Worm (Caenorhabditis elegans): ENCODE results near the gene bli-6.

DNA sequence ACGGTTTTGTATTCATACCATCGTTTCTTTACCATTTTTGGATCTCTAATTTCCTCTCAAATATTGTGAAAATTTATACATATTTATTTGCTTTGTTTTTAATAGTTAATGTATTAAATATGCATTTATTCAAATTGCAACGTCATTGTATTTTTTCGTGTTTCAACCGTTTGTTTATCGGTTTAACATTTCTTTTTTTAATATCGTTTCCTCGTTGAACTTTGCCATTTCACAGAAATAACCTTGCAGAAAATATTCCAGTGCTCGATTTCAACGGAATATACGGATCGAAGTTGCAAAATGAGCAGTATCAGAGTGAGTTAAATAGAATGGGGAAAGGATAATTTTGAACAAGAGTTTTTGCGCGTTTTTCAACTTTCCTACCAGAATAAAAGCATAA is 47.5 kb upstream of the bli-6 start, which contains the start of gene seu-1:
- TF ChIP-seq nhr-237 (tag; optimal IDR thresholded peaks at IDR 0.05) = no peak
- no peak for TF ChIP-seq egl-27 (tag; optimal IDR thresholded peaks at IDR 0.05)
- TF ChIP-seq ztf-11 (tag; optimal IDR thresholded peaks at IDR 0.05) = no peak
- TF ChIP-seq C04F5.9 (tag; optimal IDR thresholded peaks at IDR 0.05) = no peak
- no peak for TF ChIP-seq lin-35 (GFP tag; optimal IDR thresholded peaks at IDR 0.05)

Measured in whole organism, L1 larva.